Worm (Caenorhabditis elegans) whole organism, L1 larva: ENCODE results near the gene rps-12.
A peak's percentile ranks its signal among the peaks of the same experiment; 100 is the strongest.

Experiments
- C34B4.2 ChIP-seq: sonication (generic microtip); optimal IDR thresholded peaks from 2 replicates; lab custom pipeline; 2017; ENCODE audit warnings: mild to moderate bottlenecking, missing genetic modification characterization, missing compliant biosample characterization
- F16B12.6 ChIP-seq: fragments of 150-350 bp; optimal IDR thresholded peaks from 2 replicates; lab custom pipeline; 2014; ENCODE audit warnings: missing biosample characterization, missing genetic modification characterization
- Y116A8C.19 ChIP-seq: sonication (generic microtip); optimal IDR thresholded peaks from 2 replicates; lab custom pipeline; 2016; ENCODE audit warnings: missing compliant biosample characterization, missing genetic modification characterization, borderline replicate concordance
- aha-1 ChIP-seq: fragments of 150-350 bp; optimal IDR thresholded peaks from 2 replicates; lab custom pipeline; 2014; ENCODE audit warnings: missing biosample characterization, missing genetic modification characterization
- alr-1 ChIP-seq: fragments of 200-800 bp; sonication (Bioruptor generic); optimal IDR thresholded peaks from 2 replicates; lab custom pipeline; 2018; ENCODE audit warnings: borderline replicate concordance, mild to moderate bottlenecking, missing genetic modification characterization, missing compliant biosample characterization
- aly-2 ChIP-seq: fragments of 150-350 bp; optimal IDR thresholded peaks from 2 replicates; lab custom pipeline; 2014; ENCODE audit warnings: missing biosample characterization, missing genetic modification characterization
- ama-1 ChIP-seq: fragments of 150-350 bp; optimal IDR thresholded peaks from 2 replicates; lab custom pipeline; 2014
- blmp-1 ChIP-seq: fragments of 150-350 bp; optimal IDR thresholded peaks from 2 replicates; lab custom pipeline; 2014; ENCODE audit warnings: missing biosample characterization, missing genetic modification characterization
- ceh-82 ChIP-seq, 3 experiments: fragments of 150-350 bp in 1 of 3; sonication (generic microtip) in 2 of 3; optimal IDR thresholded peaks; 2 replicates each; lab custom pipeline; 2014 to 2017; ENCODE audit warnings: missing biosample characterization in 3 of 3, missing genetic modification characterization in 3 of 3
- ceh-88 ChIP-seq: fragments of 200-800 bp; sonication (Bioruptor generic); IDR thresholded peaks from 2 replicates; pipeline ENCODE4 v1.3.6; 2022; ENCODE audit warnings: missing genetic modification characterization, missing compliant biosample characterization
- dpl-1 ChIP-seq, 3 experiments: fragments of 150-350 bp in 2 of 3; sonication (generic microtip) in 1 of 3; optimal IDR thresholded peaks; 2 replicates each; lab custom pipeline; 2014 to 2017; ENCODE audit warnings: missing biosample characterization in 3 of 3, missing genetic modification characterization in 3 of 3, missing genetic modification reagents in 3 of 3
- dsc-1 ChIP-seq: sonication (generic microtip); optimal IDR thresholded peaks from 2 replicates; lab custom pipeline; 2016; ENCODE audit warnings: mild to moderate bottlenecking, missing genetic modification characterization, missing compliant biosample characterization
- efl-1 ChIP-seq, 4 experiments: fragments of 150-350 bp; optimal IDR thresholded peaks in 3 of 4; peaks in 1 of 4; 1 replicate in 1 of 4; 2 replicates in 3 of 4; lab custom pipeline; 2014; ENCODE audit warnings: missing biosample characterization in 2 of 4, missing genetic modification characterization in 2 of 4, missing genetic modification reagents in 2 of 4
- egl-13 ChIP-seq: sonication (generic microtip); optimal IDR thresholded peaks from 2 replicates; lab custom pipeline; 2016; ENCODE audit warnings: missing genotype, missing genetic modification reagents, missing genetic modification characterization, missing compliant biosample characterization
- egl-27 ChIP-seq, 2 experiments: fragments of 150-350 bp in 1 of 2; sonication (generic microtip); optimal IDR thresholded peaks; 3 replicates each; lab custom pipeline; 2017 to 2018; ENCODE audit warnings: missing biosample characterization in 2 of 2, missing genetic modification characterization in 2 of 2, missing genetic modification reagents in 2 of 2
- elt-2 ChIP-seq: sonication (generic microtip); optimal IDR thresholded peaks from 2 replicates; lab custom pipeline; 2016; ENCODE audit warnings: missing genetic modification characterization, mild to moderate bottlenecking, inconsistent platforms, missing compliant biosample characterization, missing genetic modification reagents
- ets-5 ChIP-seq: fragments of 200-800 bp; sonication (Bioruptor generic); IDR thresholded peaks from 2 replicates; pipeline ENCODE4 v1.3.6; 2022; ENCODE audit warnings: missing genetic modification characterization, missing compliant biosample characterization
- fkh-10 ChIP-seq: sonication (generic microtip); optimal IDR thresholded peaks from 2 replicates; lab custom pipeline; 2017; ENCODE audit warnings: missing biosample characterization, missing genetic modification reagents, missing genetic modification characterization
- fkh-4 ChIP-seq: sonication (generic microtip); optimal IDR thresholded peaks from 2 replicates; lab custom pipeline; 2016; ENCODE audit warnings: missing compliant biosample characterization, missing genetic modification characterization, borderline replicate concordance
- fkh-8 ChIP-seq: sonication (generic microtip); optimal IDR thresholded peaks from 2 replicates; lab custom pipeline; 2016; ENCODE audit warnings: mild to moderate bottlenecking, missing genetic modification characterization, missing compliant biosample characterization
- fos-1 ChIP-seq: fragments of 150-350 bp; optimal IDR thresholded peaks from 2 replicates; lab custom pipeline; 2014; ENCODE audit warnings: missing biosample characterization, missing genetic modification characterization
- hlh-4 ChIP-seq: sonication (generic microtip); optimal IDR thresholded peaks from 2 replicates; lab custom pipeline; 2016; ENCODE audit warnings: mild to moderate bottlenecking, missing genetic modification characterization, missing compliant biosample characterization
- lin-13 ChIP-seq: fragments of 150-350 bp; optimal IDR thresholded peaks from 2 replicates; lab custom pipeline; 2014; ENCODE audit warnings: missing biosample characterization, missing genetic modification reagents, missing genetic modification characterization
- lin-14 ChIP-seq: fragments of 200-800 bp; sonication (Bioruptor generic); optimal IDR thresholded peaks from 2 replicates; lab custom pipeline; 2018; ENCODE audit warnings: mild to moderate bottlenecking, missing genetic modification characterization, moderate library complexity, missing compliant biosample characterization
- lin-39 ChIP-seq: fragments of 150-350 bp; optimal IDR thresholded peaks from 2 replicates; lab custom pipeline; 2014; ENCODE audit warnings: missing biosample characterization, missing genetic modification reagents, missing genetic modification characterization
- lir-3 ChIP-seq: sonication (generic microtip); optimal IDR thresholded peaks from 2 replicates; lab custom pipeline; 2016; ENCODE audit warnings: mild to moderate bottlenecking, missing genetic modification characterization, moderate library complexity, missing compliant biosample characterization; ENCODE audit not compliant: poor library complexity
- lsy-2 ChIP-seq, 2 experiments: fragments of 150-350 bp; optimal IDR thresholded peaks; 2 replicates each; lab custom pipeline; 2014; ENCODE audit warnings: missing biosample characterization in 2 of 2, missing genetic modification characterization in 2 of 2
- mdl-1 ChIP-seq, 2 experiments: fragments of 150-350 bp; optimal IDR thresholded peaks; 2 replicates each; lab custom pipeline; 2014 to 2017; ENCODE audit warnings: missing biosample characterization in 2 of 2, missing genetic modification characterization in 2 of 2, inconsistent platforms in 1 of 2
- mep-1 ChIP-seq: fragments of 150-350 bp; optimal IDR thresholded peaks from 2 replicates; lab custom pipeline; 2014; ENCODE audit warnings: missing biosample characterization, missing genetic modification characterization
- nhr-19 ChIP-seq: fragments of 200-800 bp; sonication (Bioruptor generic); conservative IDR thresholded peaks from 2 replicates; pipeline ENCODE4 v1.3.6; 2022; ENCODE audit warnings: missing genetic modification characterization, missing compliant biosample characterization
- nhr-237 ChIP-seq: fragments of 150-350 bp; optimal IDR thresholded peaks from 2 replicates; lab custom pipeline; 2014; ENCODE audit warnings: missing biosample characterization, missing genetic modification characterization
- nhr-28 ChIP-seq: fragments of 150-350 bp; optimal IDR thresholded peaks from 2 replicates; lab custom pipeline; 2014; ENCODE audit warnings: missing biosample characterization, missing genetic modification characterization
- nhr-47 ChIP-seq: sonication (generic microtip); optimal IDR thresholded peaks from 2 replicates; lab custom pipeline; 2016; ENCODE audit warnings: mild to moderate bottlenecking, missing genetic modification characterization, moderate library complexity, missing compliant biosample characterization
- nhr-77 ChIP-seq: fragments of 150-350 bp; optimal IDR thresholded peaks from 2 replicates; lab custom pipeline; 2014; ENCODE audit warnings: missing biosample characterization, missing genetic modification characterization
- nhr-85 ChIP-seq: sonication (generic microtip); peaks from one replicate; lab custom pipeline; 2016; ENCODE audit warnings: missing genetic modification characterization, inconsistent platforms, missing compliant biosample characterization
- nhr-90 ChIP-seq: sonication (generic microtip); optimal IDR thresholded peaks from 2 replicates; lab custom pipeline; 2016; ENCODE audit warnings: mild to moderate bottlenecking, missing genetic modification characterization, missing compliant biosample characterization; ENCODE audit not compliant: poor library complexity
- pax-3 ChIP-seq: fragments of 200-800 bp; sonication (Bioruptor generic); optimal IDR thresholded peaks from 2 replicates; lab custom pipeline; 2018; ENCODE audit warnings: mild to moderate bottlenecking, missing genetic modification characterization, moderate library complexity, missing compliant biosample characterization
- pqm-1 ChIP-seq: sonication (generic microtip); optimal IDR thresholded peaks from 3 replicates; lab custom pipeline; 2017; ENCODE audit warnings: missing biosample characterization, missing genetic modification characterization
- sptf-1 ChIP-seq: fragments of 150-350 bp; optimal IDR thresholded peaks from 2 replicates; lab custom pipeline; 2014; ENCODE audit warnings: missing biosample characterization, missing genetic modification characterization
- tbx-2 ChIP-seq: sonication (generic microtip); optimal IDR thresholded peaks from 2 replicates; lab custom pipeline; 2016; ENCODE audit warnings: missing genetic modification characterization, missing compliant biosample characterization
- tlp-1 ChIP-seq: fragments of 150-350 bp; optimal IDR thresholded peaks from 2 replicates; lab custom pipeline; 2014; ENCODE audit warnings: missing biosample characterization, missing genetic modification characterization
- unc-62 ChIP-seq: fragments of 150-350 bp; optimal IDR thresholded peaks from 2 replicates; lab custom pipeline; 2014; ENCODE audit warnings: missing biosample characterization, missing genetic modification reagents, missing genetic modification characterization
- unc-86 ChIP-seq: sonication (generic microtip); optimal IDR thresholded peaks from 2 replicates; lab custom pipeline; 2016; ENCODE audit warnings: missing genetic modification characterization, missing compliant biosample characterization
- xbp-1 ChIP-seq: sonication (generic microtip); optimal IDR thresholded peaks from 2 replicates; lab custom pipeline; 2016; ENCODE audit warnings: missing genetic modification characterization, missing compliant biosample characterization
- ztf-11 ChIP-seq, 2 experiments: sonication (generic microtip); optimal IDR thresholded peaks; 2 replicates each; lab custom pipeline; 2016 to 2017; ENCODE audit warnings: missing genetic modification characterization in 2 of 2, missing biosample characterization in 1 of 2, missing compliant biosample characterization in 1 of 2

rps-12 gene

ce11 chrIII:5720266-5721019, 41.3 kb downstream of the rps-12 start:
- TF ChIP-seq ztf-11 (tag; optimal IDR thresholded peaks at IDR 0.05; lab: Kevin White, UChicago) = peak in 1 of 2 experiments; percentile 27
- no peak for TF ChIP-seq nhr-47 (tag; lab: Kevin White, UChicago)
- no peak for TF ChIP-seq nhr-90 (tag; lab: Kevin White, UChicago)
- peak; percentile 53 for TF ChIP-seq nhr-85 (tag; lab: Kevin White, UChicago)
- no peak for TF ChIP-seq nhr-237 (tag; lab: Kevin White, UChicago)
- no peak for TF ChIP-seq pqm-1 (tag; lab: Kevin White, UChicago)
- TF ChIP-seq efl-1 (optimal IDR thresholded peaks at IDR 0.05; lab: Kevin White, UChicago) = no peak
- peak in 1 of 2 experiments; percentile 60 for TF ChIP-seq efl-1 (GFP tag; optimal IDR thresholded peaks at IDR 0.05 in 1 of 2; lab: Kevin White, UChicago)
- no peak for TF ChIP-seq dpl-1 (GFP tag; optimal IDR thresholded peaks at IDR 0.05; lab: Kevin White, UChicago)
- TF ChIP-seq nhr-77 (tag; lab: Kevin White, UChicago) = no peak
- TF ChIP-seq mep-1 (tag; lab: Kevin White, UChicago) = no peak
- TF ChIP-seq lin-14 (GFP tag; lab: Kevin White, UChicago) = peak; percentile 54
- no peak for TF ChIP-seq C34B4.2 (tag; lab: Kevin White, UChicago)
- TF ChIP-seq, all 84 proteins: peak for 4

- TF ChIP-seq blmp-1 (tag; lab: Kevin White, UChicago) = peak; percentile 21
- no peak for TF ChIP-seq ceh-82 (tag; optimal IDR thresholded peaks at IDR 0.05; lab: Kevin White, UChicago)
- TF ChIP-seq, all 84 proteins: peak for 1
These were observed 42.4 kb downstream of the rps-12 start for ce11 chrIII:5721488-5721887.

- TF ChIP-seq elt-2 (tag; lab: Kevin White, UChicago) = peak; percentile 96
- peak; percentile 73 to 76 for TF ChIP-seq lsy-2 (tag; optimal IDR thresholded peaks at IDR 0.05; lab: Kevin White, UChicago)
- no peak for TF ChIP-seq unc-62 (GFP tag; lab: Kevin White, UChicago)
- no peak for TF ChIP-seq alr-1 (tag; lab: Kevin White, UChicago)
- no peak for TF ChIP-seq egl-27 (tag; optimal IDR thresholded peaks at IDR 0.05; lab: Kevin White, UChicago)
- TF ChIP-seq lir-3 (tag; lab: Kevin White, UChicago) = peak; percentile 94
- TF ChIP-seq pqm-1 (tag; lab: Kevin White, UChicago) = no peak
- TF ChIP-seq ztf-11 (tag; optimal IDR thresholded peaks at IDR 0.05; lab: Kevin White, UChicago) = peak in 1 of 2 experiments; percentile 88
- TF ChIP-seq F16B12.6 = no peak
- no peak for TF ChIP-seq aly-2
- peak; percentile 28 for TF ChIP-seq fos-1 (tag; lab: Kevin White, UChicago)
- peak; percentile 80 for TF ChIP-seq egl-13 (tag; lab: Kevin White, UChicago)
- TF ChIP-seq ets-5 = no peak
- TF ChIP-seq Y116A8C.19 = peak; percentile 68
- TF ChIP-seq ama-1 = no peak
- peak; percentile 88 for TF ChIP-seq nhr-47 (tag; lab: Kevin White, UChicago)
- peak; percentile 85 for TF ChIP-seq xbp-1 (tag; lab: Kevin White, UChicago)
- TF ChIP-seq nhr-90 (tag; lab: Kevin White, UChicago) = peak; percentile 93
- TF ChIP-seq C34B4.2 (tag; lab: Kevin White, UChicago) = no peak
- peak; percentile 22 for TF ChIP-seq nhr-77 (tag; lab: Kevin White, UChicago)
- peak; percentile 92 for TF ChIP-seq dsc-1 (tag; lab: Kevin White, UChicago)
- TF ChIP-seq tbx-2 (tag; lab: Kevin White, UChicago) = peak; percentile 87
- peak; percentile 34 for TF ChIP-seq lin-39
- TF ChIP-seq unc-86 (tag; lab: Kevin White, UChicago) = peak; percentile 55
- TF ChIP-seq fkh-10 (GFP tag; lab: Kevin White, UChicago) = peak; percentile 34
- peak; percentile 55 for TF ChIP-seq fkh-8 (tag; lab: Kevin White, UChicago)
- TF ChIP-seq pax-3 = peak; percentile 86
- TF ChIP-seq nhr-28 (tag; lab: Kevin White, UChicago) = no peak
- TF ChIP-seq dpl-1 (GFP tag; optimal IDR thresholded peaks at IDR 0.05; lab: Kevin White, UChicago) = peak; percentile 81 to 91 (median 90)
- no peak for TF ChIP-seq tlp-1
- no peak for TF ChIP-seq ceh-88 (GFP tag; lab: Robert Waterston, UW)
- TF ChIP-seq aha-1 (tag; lab: Kevin White, UChicago) = no peak
- TF ChIP-seq lin-14 (GFP tag; lab: Kevin White, UChicago) = peak; percentile 77
- peak; percentile 13 for TF ChIP-seq hlh-4 (tag; lab: Kevin White, UChicago)
- TF ChIP-seq lin-13 (GFP tag; lab: Kevin White, UChicago) = peak; percentile 66
- TF ChIP-seq sptf-1 (tag; lab: Kevin White, UChicago) = no peak
- peak; percentile 93 for TF ChIP-seq fkh-4 (tag; lab: Kevin White, UChicago)
- TF ChIP-seq nhr-19 = peak; percentile 85
- peak in 1 of 2 experiments; percentile 21 for TF ChIP-seq mdl-1 (tag; optimal IDR thresholded peaks at IDR 0.05; lab: Kevin White, UChicago)
These were observed 42.8 kb downstream of the rps-12 start for ce11 chrIII:5721888-5722287.
